Worm (Caenorhabditis elegans) whole organism, L4 larva: ENCODE data around the gene slmp-1.

Experiments used
- T20F7.1 ChIP-seq: fragments of 200-800 bp; sonication (Bioruptor generic); optimal IDR thresholded peaks from 2 replicates; lab custom pipeline; 2018; ENCODE audit warnings: mild to moderate bottlenecking, missing genetic modification characterization, missing compliant biosample characterization
- ces-1 ChIP-seq: fragments of 150-350 bp; sonication (generic microtip); optimal IDR thresholded peaks from 4 replicates; lab custom pipeline; 2014; ENCODE audit warnings: missing biosample characterization, missing genetic modification reagents, missing genetic modification characterization
- fos-1 ChIP-seq: fragments of 150-350 bp; optimal IDR thresholded peaks from 2 replicates; lab custom pipeline; 2014; ENCODE audit warnings: missing biosample characterization, missing genetic modification characterization
- hlh-11 ChIP-seq: fragments of 200-800 bp; sonication (Bioruptor generic); optimal IDR thresholded peaks from 2 replicates; lab custom pipeline; 2018; ENCODE audit warnings: mild to moderate bottlenecking, missing genetic modification characterization, missing compliant biosample characterization
- lim-7 ChIP-seq: fragments of 200-800 bp; sonication (Bioruptor generic); IDR thresholded peaks from 2 replicates; pipeline ENCODE4 v1.3.6; 2022; ENCODE audit warnings: missing genetic modification characterization, missing compliant biosample characterization
- lin-13 ChIP-seq: fragments of 150-350 bp; optimal IDR thresholded peaks from 2 replicates; lab custom pipeline; 2014; ENCODE audit warnings: missing biosample characterization, missing genetic modification reagents, missing genetic modification characterization
- nhr-28 ChIP-seq: fragments of 150-350 bp; optimal IDR thresholded peaks from 2 replicates; lab custom pipeline; 2014; ENCODE audit warnings: missing biosample characterization, missing genetic modification characterization
- sdz-12 ChIP-seq: fragments of 200-800 bp; sonication (Bioruptor generic); optimal IDR thresholded peaks from 2 replicates; lab custom pipeline; 2018; ENCODE audit warnings: mild to moderate bottlenecking, missing genetic modification characterization, missing compliant biosample characterization

ce11 chrIV:3258528-3258927, 45.0 kb downstream of the slmp-1 start, which contains the start of gene T26C12.1:
- TF ChIP-seq fos-1 (no peak), T20F7.1 (GFP tag; lab: Kevin White, UChicago) (no peak), lin-13 (GFP tag; lab: Kevin White, UChicago) (no peak), lim-7 (GFP tag; lab: Robert Waterston, UW) (no peak), hlh-11 (tag; lab: Kevin White, UChicago) (peak; percentile 36), ces-1 (GFP tag; lab: Kevin White, UChicago) (no peak), sdz-12 (GFP tag; lab: Kevin White, UChicago) (no peak), nhr-28 (tag; lab: Kevin White, UChicago) (peak; percentile 92)
